Worm (Caenorhabditis elegans) whole organism, L4 larva: Measurements from ENCODE around the gene sri-21.

Experiments
- D1046.2 ChIP-seq: fragments of 200-800 bp; sonication (Bioruptor generic); IDR thresholded peaks from 2 replicates; pipeline ENCODE4 v1.3.6; 2022; ENCODE audit warnings: missing genetic modification characterization, missing compliant biosample characterization
- F10B5.3 ChIP-seq: sonication (generic microtip); optimal IDR thresholded peaks from 2 replicates; lab custom pipeline; 2016; ENCODE audit warnings: mild to moderate bottlenecking, missing genetic modification characterization, missing compliant biosample characterization
- F26F4.8 ChIP-seq: fragments of 200-800 bp; sonication (Bioruptor generic); conservative IDR thresholded peaks from 2 replicates; pipeline ENCODE4 v1.3.6; 2022; ENCODE audit warnings: missing genetic modification characterization, missing compliant biosample characterization
- F44E2.7 ChIP-seq: fragments of 200-800 bp; sonication (Bioruptor generic); IDR thresholded peaks from 2 replicates; pipeline ENCODE4 v2.1.2; 2022; ENCODE audit warnings: missing genetic modification characterization, missing compliant biosample characterization
- Y48G9A.11 ChIP-seq: fragments of 200-800 bp; sonication (Bioruptor generic); IDR thresholded peaks from 2 replicates; pipeline ENCODE4 v1.3.6; 2022; ENCODE audit warnings: missing genetic modification reagents, missing genetic modification characterization, missing compliant biosample characterization
- ZK337.2 ChIP-seq: fragments of 200-800 bp; sonication (Bioruptor generic); IDR thresholded peaks from 2 replicates; pipeline ENCODE4 v1.3.6; 2022; ENCODE audit warnings: missing genetic modification reagents, missing genetic modification characterization, missing compliant biosample characterization
- ZK546.5 ChIP-seq, 2 experiments: sonication (generic microtip); optimal IDR thresholded peaks; 2 replicates each; lab custom pipeline; 2017; ENCODE audit warnings: missing biosample characterization in 2 of 2, missing genetic modification characterization in 2 of 2
- aha-1 ChIP-seq: fragments of 150-350 bp; peaks from one replicate; lab custom pipeline; 2014; ENCODE audit warnings: missing biosample characterization, missing genetic modification characterization
- arid-1 ChIP-seq: fragments of 200-800 bp; sonication (Bioruptor generic); conservative IDR thresholded peaks from 2 replicates; pipeline ENCODE4 v1.3.6; 2022; ENCODE audit warnings: missing genetic modification reagents, missing genetic modification characterization, missing compliant biosample characterization
- ceh-82 ChIP-seq: sonication (generic microtip); optimal IDR thresholded peaks from 2 replicates; lab custom pipeline; 2017; ENCODE audit warnings: missing biosample characterization, missing genetic modification characterization
- daf-12 ChIP-seq: fragments of 150-350 bp; optimal IDR thresholded peaks from 2 replicates; lab custom pipeline; 2014; ENCODE audit warnings: missing biosample characterization, missing genetic modification reagents, missing genetic modification characterization
- daf-16 ChIP-seq, 3 experiments: sonication (generic microtip); optimal IDR thresholded peaks; 2 replicates each; lab custom pipeline; 2016 to 2017; ENCODE audit warnings: missing genetic modification characterization in 3 of 3, missing genetic modification reagents in 3 of 3, mild to moderate bottlenecking in 2 of 3, missing compliant biosample characterization in 2 of 3, missing biosample characterization in 1 of 3, moderate library complexity in 1 of 3
- daf-19 ChIP-seq: fragments of 200-800 bp; sonication (Bioruptor generic); conservative IDR thresholded peaks from 2 replicates; pipeline ENCODE4 v1.3.6; 2022; ENCODE audit warnings: missing genetic modification characterization, missing compliant biosample characterization
- daf-8 ChIP-seq: fragments of 200-800 bp; sonication (Bioruptor generic); IDR thresholded peaks from 2 replicates; pipeline ENCODE4 v1.3.6; 2022; ENCODE audit warnings: missing genetic modification characterization, missing compliant biosample characterization
- dmd-6 ChIP-seq: fragments of 200-800 bp; sonication (Bioruptor generic); IDR thresholded peaks from 2 replicates; pipeline ENCODE4 v1.3.6; 2022; ENCODE audit warnings: missing genetic modification reagents, missing genetic modification characterization, missing compliant biosample characterization
- dmd-9 ChIP-seq: fragments of 200-800 bp; sonication (Bioruptor generic); IDR thresholded peaks from 2 replicates; pipeline ENCODE4 v1.3.6; 2022; ENCODE audit warnings: missing genetic modification reagents, missing genetic modification characterization, missing compliant biosample characterization
- dpl-1 ChIP-seq: fragments of 150-350 bp; optimal IDR thresholded peaks from 2 replicates; lab custom pipeline; 2014; ENCODE audit warnings: missing biosample characterization, missing genetic modification reagents, missing genetic modification characterization
- duxl-1 ChIP-seq: sonication (generic microtip); optimal IDR thresholded peaks from 2 replicates; lab custom pipeline; 2016; ENCODE audit warnings: mild to moderate bottlenecking, missing genetic modification characterization, moderate library complexity, missing compliant biosample characterization; ENCODE audit not compliant: poor library complexity
- dve-1 ChIP-seq: sonication (generic microtip); optimal IDR thresholded peaks from 2 replicates; lab custom pipeline; 2017; ENCODE audit warnings: antibody characterized with exemption, mild to moderate bottlenecking, missing genetic modification characterization, missing compliant biosample characterization; ENCODE audit not compliant: insufficient read depth
- egl-43 ChIP-seq: fragments of 200-800 bp; sonication (Bioruptor generic); IDR thresholded peaks from 2 replicates; pipeline ENCODE4 v1.3.6; 2022; ENCODE audit warnings: missing genetic modification reagents, missing genetic modification characterization, missing compliant biosample characterization
- fkh-10 ChIP-seq: fragments of 150-350 bp; optimal IDR thresholded peaks from 2 replicates; lab custom pipeline; 2014; ENCODE audit warnings: missing biosample characterization, missing genetic modification reagents, missing genetic modification characterization
- gei-8 ChIP-seq: fragments of 200-800 bp; sonication (Bioruptor generic); optimal IDR thresholded peaks from 2 replicates; lab custom pipeline; 2018; ENCODE audit warnings: mild to moderate bottlenecking, missing genetic modification characterization, missing compliant biosample characterization
- hif-1 ChIP-seq, 2 experiments: sonication (generic microtip); optimal IDR thresholded peaks; 2 replicates each; lab custom pipeline; 2016 to 2017; ENCODE audit warnings: missing compliant biosample characterization in 2 of 2, missing genetic modification characterization in 2 of 2, missing genetic modification reagents in 2 of 2, missing genotype in 2 of 2, mild to moderate bottlenecking in 1 of 2
- hlh-11 ChIP-seq: fragments of 200-800 bp; sonication (Bioruptor generic); optimal IDR thresholded peaks from 2 replicates; lab custom pipeline; 2018; ENCODE audit warnings: mild to moderate bottlenecking, missing genetic modification characterization, missing compliant biosample characterization
- hlh-30 ChIP-seq: sonication (generic microtip); optimal IDR thresholded peaks from 2 replicates; lab custom pipeline; 2017; ENCODE audit warnings: antibody characterized with exemption, mild to moderate bottlenecking, missing genetic modification characterization, missing compliant biosample characterization; ENCODE audit not compliant: insufficient read depth
- jun-1 ChIP-seq: fragments of 150-350 bp; optimal IDR thresholded peaks from 2 replicates; lab custom pipeline; 2014; ENCODE audit warnings: missing biosample characterization, missing genetic modification reagents, missing genetic modification characterization
- lin-1 ChIP-seq: fragments of 200-800 bp; sonication (Bioruptor generic); IDR thresholded peaks from 2 replicates; pipeline ENCODE4 v1.3.6; 2022; ENCODE audit warnings: missing genetic modification reagents, missing genetic modification characterization, missing compliant biosample characterization
- lin-15B ChIP-seq: fragments of 150-350 bp; sonication (generic microtip); optimal IDR thresholded peaks from 3 replicates; lab custom pipeline; 2014; ENCODE audit warnings: missing biosample characterization, missing genetic modification characterization
- lin-38 ChIP-seq: fragments of 200-800 bp; sonication (Bioruptor generic); IDR thresholded peaks from 2 replicates; pipeline ENCODE4 v1.3.6; 2022; ENCODE audit warnings: missing genetic modification reagents, missing genetic modification characterization, missing compliant biosample characterization
- lin-39 ChIP-seq: fragments of 150-350 bp; optimal IDR thresholded peaks from 2 replicates; lab custom pipeline; 2014; ENCODE audit warnings: missing biosample characterization, missing genetic modification reagents, missing genetic modification characterization
- lir-3 ChIP-seq: sonication (generic microtip); optimal IDR thresholded peaks from 2 replicates; lab custom pipeline; 2016; ENCODE audit warnings: mild to moderate bottlenecking, missing genetic modification characterization, missing compliant biosample characterization
- madf-5 ChIP-seq, 2 experiments: fragments of 200-800 bp; sonication (Bioruptor generic); IDR thresholded peaks; 2 replicates each; pipeline ENCODE4 v1.3.6; 2022; ENCODE audit warnings: missing compliant biosample characterization in 2 of 2, missing genetic modification characterization in 2 of 2
- mdl-1 ChIP-seq, 2 experiments: fragments of 150-350 bp in 1 of 2; sonication (generic microtip) in 1 of 2; optimal IDR thresholded peaks; 2 replicates each; lab custom pipeline; 2014 to 2017; ENCODE audit warnings: missing biosample characterization in 2 of 2, missing genetic modification characterization in 2 of 2
- mep-1 ChIP-seq: fragments of 150-350 bp; sonication (generic microtip); optimal IDR thresholded peaks from 3 replicates; lab custom pipeline; 2014; ENCODE audit warnings: missing biosample characterization, missing genetic modification characterization
- mxl-2 ChIP-seq: fragments of 200-800 bp; sonication (Bioruptor generic); conservative IDR thresholded peaks from 2 replicates; pipeline ENCODE4 v1.3.6; 2022; ENCODE audit warnings: missing genetic modification reagents, missing genetic modification characterization, missing compliant biosample characterization
- nhr-11 ChIP-seq: fragments of 150-350 bp; optimal IDR thresholded peaks from 2 replicates; lab custom pipeline; 2014; ENCODE audit warnings: missing biosample characterization, missing genetic modification characterization
- nhr-237 ChIP-seq: sonication (generic microtip); optimal IDR thresholded peaks from 2 replicates; lab custom pipeline; 2017; ENCODE audit warnings: missing biosample characterization, missing genetic modification characterization
- nhr-28 ChIP-seq: fragments of 150-350 bp; optimal IDR thresholded peaks from 2 replicates; lab custom pipeline; 2014; ENCODE audit warnings: missing biosample characterization, missing genetic modification characterization
- nhr-6 ChIP-seq: fragments of 150-350 bp; optimal IDR thresholded peaks from 2 replicates; lab custom pipeline; 2014; ENCODE audit warnings: missing biosample characterization, missing genetic modification characterization
- nhr-77 ChIP-seq: fragments of 150-350 bp; optimal IDR thresholded peaks from 2 replicates; lab custom pipeline; 2014; ENCODE audit warnings: missing biosample characterization, missing genetic modification characterization
- pha-4 ChIP-seq, 2 experiments: fragments of 150-350 bp in 1 of 2; fragments of 200-800 bp in 1 of 2; sonication (Bioruptor generic) in 1 of 2; IDR thresholded peaks in 1 of 2; optimal IDR thresholded peaks in 1 of 2; 2 replicates each; pipeline versions ENCODE4 v1.3.6 to Lab custom; 2014 to 2022; ENCODE audit warnings: missing genetic modification characterization in 2 of 2, missing genetic modification reagents in 2 of 2, missing biosample characterization in 1 of 2, missing compliant biosample characterization in 1 of 2
- php-3 ChIP-seq: fragments of 200-800 bp; sonication (Bioruptor generic); IDR thresholded peaks from 2 replicates; pipeline ENCODE4 v1.3.6; 2022; ENCODE audit warnings: missing genetic modification reagents, missing genetic modification characterization, missing compliant biosample characterization
- rbr-2 ChIP-seq: sonication (generic microtip); optimal IDR thresholded peaks from 2 replicates; lab custom pipeline; 2016; ENCODE audit warnings: missing genotype, missing genetic modification characterization, missing compliant biosample characterization
- snpc-1.2 ChIP-seq: fragments of 200-800 bp; sonication (Bioruptor generic); IDR thresholded peaks from 2 replicates; pipeline ENCODE4 v1.3.6; 2022; ENCODE audit warnings: missing genetic modification reagents, missing genetic modification characterization, missing compliant biosample characterization
- snpc-4 ChIP-seq: fragments of 150-350 bp; optimal IDR thresholded peaks from 2 replicates; lab custom pipeline; 2014; ENCODE audit warnings: missing biosample characterization, missing genetic modification characterization
- unc-39 ChIP-seq: sonication (generic microtip); optimal IDR thresholded peaks from 2 replicates; lab custom pipeline; 2017; ENCODE audit warnings: missing biosample characterization, missing genetic modification characterization
- zag-1 ChIP-seq: fragments of 150-350 bp; optimal IDR thresholded peaks from 2 replicates; lab custom pipeline; 2014; ENCODE audit warnings: missing biosample characterization, missing genetic modification characterization
- zfp-2 ChIP-seq: sonication (generic microtip); optimal IDR thresholded peaks from 2 replicates; lab custom pipeline; 2016; ENCODE audit warnings: mild to moderate bottlenecking, missing genetic modification characterization, missing compliant biosample characterization
- ztf-7 ChIP-seq: fragments of 150-350 bp; optimal IDR thresholded peaks from 2 replicates; lab custom pipeline; 2014; ENCODE audit warnings: missing biosample characterization, missing genetic modification characterization

sri-21 gene

ce11 chrV:3580385-3580784 is 30.7 kb downstream of the sri-21 start (continued):
- TF ChIP-seq ZK546.5 (tag; optimal IDR thresholded peaks at IDR 0.05; lab: Kevin White, UChicago) (no peak), daf-8 (no peak), daf-19 (GFP tag; lab: Robert Waterston, UW) (no peak), hlh-30 (tag; lab: Kevin White, UChicago) (no peak), ZK337.2 (GFP tag; lab: Robert Waterston, UW) (no peak), pha-4 (GFP tag; IDR thresholded peaks at IDR 0.05; lab: Robert Waterston, UW) (no peak), pha-4 (tag; optimal IDR thresholded peaks at IDR 0.05; lab: Kevin White, UChicago) (no peak), nhr-237 (tag; lab: Kevin White, UChicago) (no peak), unc-39 (no peak), ceh-82 (tag; lab: Kevin White, UChicago) (no peak)

ce11 chrV:3581034-3581433 is 31.4 kb downstream of the sri-21 start:
- TF ChIP-seq dve-1 (tag; lab: Kevin White, UChicago) (peak; percentile 35), hif-1 (tag; optimal IDR thresholded peaks at IDR 0.05; lab: Kevin White, UChicago) (no peak), nhr-6 (tag; lab: Kevin White, UChicago) (no peak), hlh-30 (tag; lab: Kevin White, UChicago) (peak; percentile 36), mdl-1 (tag; optimal IDR thresholded peaks at IDR 0.05; lab: Kevin White, UChicago) (peak in 1 of 2 experiments; percentile 4), ZK337.2 (GFP tag; lab: Robert Waterston, UW) (no peak), aha-1 (tag; lab: Kevin White, UChicago) (peak; percentile 92), lir-3 (tag; lab: Kevin White, UChicago) (no peak), nhr-28 (tag; lab: Kevin White, UChicago) (peak; percentile 20), mep-1 (no peak), D1046.2 (no peak), lin-38 (GFP tag; lab: Robert Waterston, UW) (no peak), snpc-1.2 (GFP tag; lab: Robert Waterston, UW) (no peak), dpl-1 (GFP tag; lab: Kevin White, UChicago) (no peak), fkh-10 (no peak), zfp-2 (tag; lab: Kevin White, UChicago) (no peak), jun-1 (tag; lab: Kevin White, UChicago) (no peak), madf-5 (GFP tag; IDR thresholded peaks at IDR 0.05; lab: Robert Waterston, UW) (no peak), gei-8 (GFP tag; lab: Kevin White, UChicago) (no peak), hlh-11 (tag; lab: Kevin White, UChicago) (peak; percentile 9), daf-12 (tag; lab: Kevin White, UChicago) (no peak), F10B5.3 (no peak), nhr-11 (tag; lab: Kevin White, UChicago) (no peak), dmd-6 (GFP tag; lab: Robert Waterston, UW) (no peak), F26F4.8 (no peak), ceh-82 (tag; lab: Kevin White, UChicago) (no peak), arid-1 (GFP tag; lab: Robert Waterston, UW) (no peak), snpc-4 (tag; lab: Kevin White, UChicago) (no peak), lin-39 (tag; lab: Kevin White, UChicago) (no peak), daf-8 (no peak), nhr-237 (tag; lab: Kevin White, UChicago) (no peak), daf-19 (GFP tag; lab: Robert Waterston, UW) (no peak), Y48G9A.11 (GFP tag; lab: Robert Waterston, UW) (no peak), daf-16 (GFP tag; optimal IDR thresholded peaks at IDR 0.05; lab: Kevin White, UChicago) (peak in 1 of 2 experiments; percentile 20), daf-16 (tag; optimal IDR thresholded peaks at IDR 0.05; lab: Kevin White, UChicago) (peak; percentile 88), duxl-1 (no peak), zag-1 (no peak), rbr-2 (tag; lab: Kevin White, UChicago) (no peak), nhr-77 (tag; lab: Kevin White, UChicago) (no peak), dmd-9 (no peak), mxl-2 (GFP tag; lab: Robert Waterston, UW) (no peak), lin-15B (tag; lab: Kevin White, UChicago) (no peak), ztf-7 (tag; lab: Kevin White, UChicago) (no peak), egl-43 (GFP tag; lab: Robert Waterston, UW) (no peak), F44E2.7 (GFP tag; lab: Robert Waterston, UW) (no peak), php-3 (no peak), lin-1 (GFP tag; lab: Robert Waterston, UW) (no peak)
